Worm (Caenorhabditis elegans): ENCODE measurements around the gene F32D8.4.

DNA sequence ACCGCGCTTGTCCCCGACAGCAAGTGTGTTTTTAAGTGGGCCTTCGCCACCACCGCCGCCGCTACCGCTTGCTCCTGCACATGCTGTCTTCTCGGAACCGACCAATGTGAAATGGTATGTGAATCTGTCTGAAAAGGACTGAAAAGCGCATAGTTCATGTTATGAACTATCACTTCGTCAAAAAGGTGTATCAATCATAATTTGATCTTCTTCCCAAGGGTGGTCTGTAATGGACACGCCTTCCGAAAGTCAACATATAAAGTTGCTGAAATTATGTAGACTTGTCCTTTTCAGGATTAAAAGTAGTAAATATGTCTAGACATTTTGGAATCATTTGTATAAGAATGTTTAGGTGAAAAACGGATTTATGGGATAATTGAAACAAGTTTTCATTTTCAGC lies 48.8 kb upstream of the F32D8.4 start, which contains the start of gene zip-9:
- no peak for TF ChIP-seq pha-4 (tag; optimal IDR thresholded peaks at IDR 0.05)
- no peak for TF ChIP-seq unc-86 (tag; optimal IDR thresholded peaks at IDR 0.05)
- no peak for TF ChIP-seq pag-3 (tag; optimal IDR thresholded peaks at IDR 0.05; ENCODE audit: borderline replicate concordance)
- no peak for TF ChIP-seq Y22D7AL.16 (tag; optimal IDR thresholded peaks at IDR 0.05)
- no peak for TF ChIP-seq nhr-11 (tag; optimal IDR thresholded peaks at IDR 0.05)
- no peak for TF ChIP-seq elt-4 (tag; optimal IDR thresholded peaks at IDR 0.05)
- TF ChIP-seq ama-1 (optimal IDR thresholded peaks at IDR 0.05): no peak
- no peak for TF ChIP-seq syd-9 (tag; optimal IDR thresholded peaks at IDR 0.05)
- TF ChIP-seq ets-4 (tag; optimal IDR thresholded peaks at IDR 0.05): no peak
- no peak for TF ChIP-seq rnt-1 (tag; optimal IDR thresholded peaks at IDR 0.05)
- TF ChIP-seq hlh-15 (tag; optimal IDR thresholded peaks at IDR 0.05): no peak
- TF ChIP-seq K02D7.2 (tag; optimal IDR thresholded peaks at IDR 0.05): no peak
- TF ChIP-seq nfya-1 (tag; optimal IDR thresholded peaks at IDR 0.05): no peak
- TF ChIP-seq ref-2 (tag; optimal IDR thresholded peaks at IDR 0.05): no peak
